Fruit fly (Drosophila melanogaster) whole organism, embryonic: ENCODE measurements around the gene CG18563.

Experiments used
- Atf-2 ChIP-seq: fragments of 200-800 bp; sonication (Bioruptor generic); optimal IDR thresholded peaks from 2 replicates; lab custom pipeline; 2016; ENCODE audit warnings: missing biosample characterization, missing genetic modification characterization
- Atf6 ChIP-seq: fragments of 200-800 bp; sonication (Bioruptor generic); IDR thresholded peaks from 2 replicates; pipeline ENCODE4 v1.3.6; 2022; ENCODE audit warnings: missing biosample characterization, missing genetic modification characterization
- CG10147 ChIP-seq: fragments of 200-800 bp; sonication (Bioruptor generic); optimal IDR thresholded peaks from 2 replicates; lab custom pipeline; 2019; ENCODE audit warnings: missing biosample characterization, mild to moderate bottlenecking, missing genetic modification characterization, moderate library complexity
- CG10321 ChIP-seq: fragments of 200-800 bp; sonication (Bioruptor generic); IDR thresholded peaks from 2 replicates; pipeline ENCODE4 v1.3.6; 2022; ENCODE audit warnings: missing biosample characterization, missing genetic modification characterization
- CG11723 ChIP-seq: fragments of 200-800 bp; sonication (Bioruptor generic); optimal IDR thresholded peaks from 2 replicates; lab custom pipeline; 2017; ENCODE audit warnings: missing biosample characterization, mild to moderate bottlenecking, missing genetic modification characterization
- CG12299 ChIP-seq: fragments of 200-800 bp; sonication (Bioruptor generic); optimal IDR thresholded peaks from 2 replicates; lab custom pipeline; 2018; ENCODE audit warnings: missing biosample characterization, mild to moderate bottlenecking, missing genetic modification characterization
- CG12942 ChIP-seq: fragments of 200-800 bp; sonication (Bioruptor generic); optimal IDR thresholded peaks from 3 replicates; lab custom pipeline; 2016; ENCODE audit warnings: missing biosample characterization, missing genetic modification characterization
- CG13624 ChIP-seq: fragments of 200-800 bp; sonication (Bioruptor generic); optimal IDR thresholded peaks from 2 replicates; lab custom pipeline; 2016; ENCODE audit warnings: missing biosample characterization, missing genetic modification characterization
- CG14860 ChIP-seq: fragments of 200-800 bp; sonication (Bioruptor generic); IDR thresholded peaks from 3 replicates; pipeline ENCODE4 v1.3.6; 2022; ENCODE audit warnings: missing biosample characterization, missing genetic modification characterization; ENCODE audit not compliant: partially characterized antibody
- CG1603 ChIP-seq: fragments of 200-800 bp; sonication (Bioruptor generic); optimal IDR thresholded peaks from 2 replicates; lab custom pipeline; 2019; ENCODE audit warnings: missing biosample characterization, mild to moderate bottlenecking, missing genetic modification characterization, moderate library complexity
- CG17829 ChIP-seq: fragments of 200-800 bp; optimal IDR thresholded peaks from 2 replicates; lab custom pipeline; 2019; ENCODE audit warnings: missing biosample characterization, mild to moderate bottlenecking, missing genetic modification characterization, moderate library complexity
- CG1792 ChIP-seq: fragments of 200-800 bp; sonication (Bioruptor generic); optimal IDR thresholded peaks from 2 replicates; lab custom pipeline; 2016; ENCODE audit warnings: missing biosample characterization, missing genetic modification characterization
- CG18262 ChIP-seq: fragments of 200-800 bp; optimal IDR thresholded peaks from 3 replicates; lab custom pipeline; 2019; ENCODE audit warnings: missing biosample characterization, mild to moderate bottlenecking, missing genetic modification characterization, moderate library complexity
- CG32767 ChIP-seq: fragments of 200-800 bp; sonication (Bioruptor generic); IDR thresholded peaks from 2 replicates; pipeline ENCODE4 v1.3.6; 2022; ENCODE audit warnings: missing biosample characterization, missing genetic modification characterization
- CG4282 ChIP-seq: fragments of 200-800 bp; sonication (Bioruptor generic); optimal IDR thresholded peaks from 2 replicates; lab custom pipeline; 2016; ENCODE audit warnings: missing biosample characterization, missing genetic modification characterization
- CG6254 ChIP-seq: fragments of 200-800 bp; sonication (Bioruptor generic); optimal IDR thresholded peaks from 3 replicates; lab custom pipeline; 2017; ENCODE audit warnings: mild to moderate bottlenecking, missing biosample characterization, missing genetic modification reagents, missing genetic modification characterization
- CG7786 ChIP-seq: fragments of 200-800 bp; sonication (Bioruptor generic); optimal IDR thresholded peaks from 2 replicates; lab custom pipeline; 2016; ENCODE audit warnings: missing biosample characterization, missing genetic modification characterization
- CG8089 ChIP-seq: fragments of 200-800 bp; sonication (Bioruptor generic); optimal IDR thresholded peaks from 3 replicates; lab custom pipeline; 2016; ENCODE audit warnings: missing biosample characterization, missing genetic modification characterization
- CG8765 ChIP-seq: fragments of 200-800 bp; sonication (Bioruptor generic); IDR thresholded peaks from 2 replicates; pipeline ENCODE4 v1.3.6; 2022; ENCODE audit warnings: missing biosample characterization, missing genetic modification characterization
- CTCF ChIP-seq: fragments of 200-800 bp; sonication (Bioruptor generic); optimal IDR thresholded peaks from 2 replicates; lab custom pipeline; 2017; ENCODE audit warnings: missing biosample characterization, mild to moderate bottlenecking, missing genetic modification characterization, moderate library complexity
- D ChIP-seq, 2 experiments: fragments of 200-800 bp in 1 of 2; fragments of >200 bp in 1 of 2; sonication (Bioruptor generic) in 1 of 2; optimal IDR thresholded peaks; 2 replicates in 1 of 2; 3 replicates in 1 of 2; lab custom pipeline; 2017; ENCODE audit warnings: mild to moderate bottlenecking in 1 of 2, missing biosample characterization in 1 of 2, missing genetic modification characterization in 1 of 2, missing genetic modification reagents in 1 of 2
- Dp ChIP-seq: fragments of 200-800 bp; sonication (Bioruptor generic); optimal IDR thresholded peaks from 2 replicates; lab custom pipeline; 2018; ENCODE audit warnings: missing biosample characterization, mild to moderate bottlenecking, missing genetic modification characterization, moderate library complexity
- Eip74EF ChIP-seq, 2 experiments: fragments of 200-800 bp in 1 of 2; fragments of >200 bp in 1 of 2; sonication (Bioruptor generic) in 1 of 2; optimal IDR thresholded peaks; 2 replicates each; lab custom pipeline; 2017 to 2019; ENCODE audit warnings: missing biosample characterization in 2 of 2, missing genetic modification characterization in 2 of 2, mild to moderate bottlenecking in 1 of 2, moderate library complexity in 1 of 2
- H2.0 ChIP-seq: fragments of 200-800 bp; sonication (Bioruptor generic); IDR thresholded peaks from 2 replicates; pipeline ENCODE4 v1.3.6; 2022; ENCODE audit warnings: missing biosample characterization, missing genetic modification characterization
- HLH4C ChIP-seq: fragments of 200-800 bp; sonication (Bioruptor generic); IDR thresholded peaks from 3 replicates; pipeline ENCODE4 v1.3.6; 2022; ENCODE audit warnings: missing biosample characterization, missing genetic modification characterization; ENCODE audit not compliant: partially characterized antibody
- Hmr ChIP-seq: fragments of 200-800 bp; sonication (Bioruptor generic); optimal IDR thresholded peaks from 3 replicates; lab custom pipeline; 2017; ENCODE audit warnings: mild to moderate bottlenecking, missing biosample characterization, missing genetic modification reagents, missing genetic modification characterization
- Lpt ChIP-seq: fragments of >200 bp; optimal IDR thresholded peaks from 2 replicates; lab custom pipeline; 2018; ENCODE audit warnings: missing biosample characterization, missing genetic modification characterization
- Med ChIP-seq: fragments of 200-800 bp; sonication (Bioruptor generic); peaks from one replicate; lab custom pipeline; 2016; ENCODE audit warnings: missing biosample characterization, missing genetic modification characterization, mild to moderate bottlenecking, inconsistent platforms, moderate library complexity
- Side ChIP-seq: fragments of 200-800 bp; sonication (Bioruptor generic); optimal IDR thresholded peaks from 2 replicates; lab custom pipeline; 2016; ENCODE audit warnings: missing biosample characterization, missing genetic modification characterization
- amos ChIP-seq: fragments of 200-800 bp; sonication (Bioruptor generic); IDR thresholded peaks from 2 replicates; pipeline ENCODE4 v1.3.6; 2022; ENCODE audit warnings: missing biosample characterization, missing genetic modification characterization; ENCODE audit not compliant: partially characterized antibody
- ash1 ChIP-seq: fragments of 200-800 bp; sonication (Bioruptor generic); optimal IDR thresholded peaks from 2 replicates; lab custom pipeline; 2018; ENCODE audit warnings: missing biosample characterization, mild to moderate bottlenecking, missing genetic modification characterization
- bab2 ChIP-seq: fragments of 200-800 bp; sonication (Bioruptor generic); optimal IDR thresholded peaks from 2 replicates; lab custom pipeline; 2016; ENCODE audit warnings: missing biosample characterization, missing genetic modification characterization
- bcd ChIP-seq: fragments of 200-800 bp; sonication (Bioruptor generic); optimal IDR thresholded peaks from 2 replicates; lab custom pipeline; 2017; ENCODE audit warnings: missing biosample characterization, mild to moderate bottlenecking, missing genetic modification characterization
- bsh ChIP-seq, 2 experiments: fragments of 200-800 bp; sonication (Bioruptor generic); optimal IDR thresholded peaks; 2 replicates each; lab custom pipeline; 2017 to 2018; ENCODE audit warnings: mild to moderate bottlenecking in 2 of 2, missing biosample characterization in 2 of 2, missing genetic modification characterization in 2 of 2, moderate library complexity in 1 of 2
- chif ChIP-seq, 2 experiments: fragments of 200-800 bp; sonication (Bioruptor generic); optimal IDR thresholded peaks; 3 replicates each; lab custom pipeline; 2016; ENCODE audit warnings: missing biosample characterization in 2 of 2, missing genetic modification characterization in 2 of 2
- crol ChIP-seq: fragments of 200-800 bp; sonication (Bioruptor generic); IDR thresholded peaks from 2 replicates; pipeline ENCODE4 v1.3.6; 2022; ENCODE audit warnings: missing biosample characterization, missing genetic modification characterization
- cwo ChIP-seq: fragments of 200-800 bp; sonication (Bioruptor generic); optimal IDR thresholded peaks from 3 replicates; lab custom pipeline; 2017; ENCODE audit warnings: missing biosample characterization, missing genetic modification characterization, mild to moderate bottlenecking, moderate library complexity, missing genetic modification reagents
- dimm ChIP-seq: fragments of 200-800 bp; sonication (Bioruptor generic); IDR thresholded peaks from 2 replicates; pipeline ENCODE4 v1.3.6; 2022; ENCODE audit warnings: missing biosample characterization, missing genetic modification characterization
- h ChIP-seq: fragments of >200 bp; optimal IDR thresholded peaks from 2 replicates; lab custom pipeline; 2017
- insv ChIP-seq, 2 experiments: fragments of 200-800 bp; sonication (Bioruptor generic); optimal IDR thresholded peaks; 3 replicates each; lab custom pipeline; 2016 to 2018; ENCODE audit warnings: missing biosample characterization in 2 of 2, missing genetic modification characterization in 2 of 2
- inv ChIP-seq: fragments of 200-800 bp; sonication (Bioruptor generic); IDR thresholded peaks from 2 replicates; pipeline ENCODE4 v1.3.6; 2022; ENCODE audit warnings: missing biosample characterization, missing genetic modification characterization; ENCODE audit not compliant: partially characterized antibody
- jumu ChIP-seq: fragments of 200-800 bp; sonication (Bioruptor generic); optimal IDR thresholded peaks from 3 replicates; lab custom pipeline; 2016; ENCODE audit warnings: missing biosample characterization, missing genetic modification characterization
- lilli ChIP-seq: fragments of 200-800 bp; sonication (Bioruptor generic); optimal IDR thresholded peaks from 3 replicates; lab custom pipeline; 2016; ENCODE audit warnings: missing biosample characterization, missing genetic modification characterization
- nerfin-2 ChIP-seq: fragments of 200-800 bp; sonication (Bioruptor generic); IDR thresholded peaks from 2 replicates; pipeline ENCODE4 v1.3.6; 2022; ENCODE audit warnings: missing biosample characterization, missing genetic modification characterization; ENCODE audit not compliant: partially characterized antibody
- phol ChIP-seq: fragments of 200-800 bp; sonication (Bioruptor generic); optimal IDR thresholded peaks from 3 replicates; lab custom pipeline; 2018; ENCODE audit warnings: missing biosample characterization, mild to moderate bottlenecking, missing genetic modification characterization, moderate library complexity
- rib ChIP-seq: fragments of 200-800 bp; sonication (Bioruptor generic); IDR thresholded peaks from 2 replicates; pipeline ENCODE4 v1.3.6; 2022; ENCODE audit warnings: missing biosample characterization, missing genetic modification characterization
- run ChIP-seq: fragments of 200-800 bp; sonication (Bioruptor generic); optimal IDR thresholded peaks from 3 replicates; lab custom pipeline; 2018; ENCODE audit warnings: missing biosample characterization, mild to moderate bottlenecking, missing genetic modification characterization
- sens-2 ChIP-seq: fragments of 200-800 bp; sonication (Bioruptor generic); IDR thresholded peaks from 2 replicates; pipeline ENCODE4 v1.3.6; 2022; ENCODE audit warnings: missing biosample characterization, missing genetic modification characterization
- so ChIP-seq: fragments of 200-800 bp; sonication (Bioruptor generic); IDR thresholded peaks from 3 replicates; pipeline ENCODE4 v1.3.6; 2022; ENCODE audit warnings: missing biosample characterization, missing genetic modification characterization
- tap ChIP-seq: fragments of 200-800 bp; optimal IDR thresholded peaks from 3 replicates; lab custom pipeline; 2019; ENCODE audit warnings: missing biosample characterization, mild to moderate bottlenecking, missing genetic modification characterization, moderate library complexity
- zen2 ChIP-seq: fragments of 200-800 bp; sonication (Bioruptor generic); IDR thresholded peaks from 3 replicates; pipeline ENCODE4 v1.3.6; 2022; ENCODE audit warnings: missing biosample characterization, missing genetic modification characterization; ENCODE audit not compliant: partially characterized antibody

CG18563 gene

DNA sequence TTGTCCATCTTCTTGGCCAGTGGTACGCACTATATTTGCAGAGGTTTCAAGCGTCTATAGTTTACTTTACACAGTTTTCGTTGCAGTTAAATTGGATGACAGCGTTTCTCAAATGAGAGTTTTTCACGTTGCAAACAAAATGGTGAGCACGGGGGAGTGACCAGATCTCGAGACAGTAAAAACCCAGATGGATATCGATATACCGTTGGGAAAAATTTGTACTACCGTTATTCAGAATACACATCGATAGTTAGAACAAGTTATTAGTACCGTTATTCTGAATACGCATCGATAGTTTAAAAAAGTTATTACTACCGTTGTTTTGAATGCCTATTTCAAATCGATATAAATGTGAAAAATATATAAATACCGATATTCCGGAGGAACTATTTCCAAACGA, 19.9 kb upstream of the CG18563 start, which contains the start of gene cass (continued):
- TF ChIP-seq nerfin-2 (GFP tag; lab: Robert Waterston, UW) = peak; percentile 65; the same call in 1 of the 2 replicates
- TF ChIP-seq Side (GFP tag; lab: Kevin White, UChicago) = no peak
- TF ChIP-seq Hmr = peak; percentile 37
- TF ChIP-seq dimm (GFP tag; lab: Robert Waterston, UW) = no peak
- TF ChIP-seq bcd = no peak
- TF ChIP-seq jumu = no peak
- TF ChIP-seq rib (GFP tag; lab: Robert Waterston, UW) = no peak
- TF ChIP-seq CG12299 (tag; lab: Kevin White, UChicago) = no peak
- TF ChIP-seq CG18262 (tag; lab: Kevin White, UChicago) = peak; percentile 13
- TF ChIP-seq H2.0 (GFP tag; lab: Robert Waterston, UW) = no peak
- no peak for TF ChIP-seq Eip74EF (GFP tag; optimal IDR thresholded peaks at IDR 0.05; lab: Kevin White, UChicago)
- TF ChIP-seq CG17829 (tag; lab: Kevin White, UChicago) = peak; percentile 58
- peak; percentile 47 for TF ChIP-seq CTCF (GFP tag; lab: Kevin White, UChicago)
- TF ChIP-seq Atf-2 (GFP tag; lab: Kevin White, UChicago) = no peak
- no peak for TF ChIP-seq tap (tag; lab: Kevin White, UChicago)
- TF ChIP-seq Med (GFP tag; lab: Kevin White, UChicago) = peak; percentile 77
- no peak for TF ChIP-seq cwo (GFP tag; lab: Kevin White, UChicago)
- TF ChIP-seq lilli (GFP tag; lab: Kevin White, UChicago) = no peak
- no peak for TF ChIP-seq CG13624 (GFP tag; lab: Kevin White, UChicago)
- no peak for TF ChIP-seq CG7786 (GFP tag; lab: Kevin White, UChicago)
- peak; percentile 95 for TF ChIP-seq amos
- TF ChIP-seq h = no peak
- TF ChIP-seq so = no peak
- no peak for TF ChIP-seq crol
- no peak for TF ChIP-seq CG11723 (GFP tag; lab: Kevin White, UChicago)
- TF ChIP-seq ash1 = no peak
- TF ChIP-seq run (tag; lab: Kevin White, UChicago) = no peak
- TF ChIP-seq bab2 = no peak
- TF ChIP-seq Atf6 (GFP tag; lab: Robert Waterston, UW) = no peak
- TF ChIP-seq CG10321 (GFP tag; lab: Robert Waterston, UW) = no peak
- no peak for TF ChIP-seq CG12942 (GFP tag; lab: Kevin White, UChicago)
- TF ChIP-seq CG8765 = no peak
- no peak for TF ChIP-seq CG1792
- peak; percentile 75 for TF ChIP-seq CG1603
- TF ChIP-seq bsh (GFP tag; optimal IDR thresholded peaks at IDR 0.05; lab: Kevin White, UChicago) = no peak
- no peak for TF ChIP-seq CG10147 (GFP tag; lab: Kevin White, UChicago)
- TF ChIP-seq Lpt (GFP tag; lab: Kevin White, UChicago) = no peak
- TF ChIP-seq CG14860 (GFP tag; lab: Robert Waterston, UW) = peak; percentile 84
- no peak for TF ChIP-seq sens-2 (GFP tag; lab: Robert Waterston, UW)
- TF ChIP-seq CG32767 (GFP tag; lab: Robert Waterston, UW) = 0 out of 2 replicates have a peak, but pooled peaks have one; percentile 17
- no peak for TF ChIP-seq chif (GFP tag; optimal IDR thresholded peaks at IDR 0.05; lab: Kevin White, UChicago)
- no peak for TF ChIP-seq CG8089 (GFP tag; lab: Kevin White, UChicago)
- TF ChIP-seq D (optimal IDR thresholded peaks at IDR 0.05; lab: Kevin White, UChicago) = no peak
- TF ChIP-seq D (GFP tag; optimal IDR thresholded peaks at IDR 0.05; lab: Kevin White, UChicago) = no peak
- TF ChIP-seq Dp (GFP tag; lab: Kevin White, UChicago) = peak; percentile 66
- TF ChIP-seq CG6254 (GFP tag; lab: Kevin White, UChicago) = no peak
- peak; percentile 97 for TF ChIP-seq phol (tag; lab: Kevin White, UChicago)
- peak; percentile 91 for TF ChIP-seq HLH4C (GFP tag; lab: Robert Waterston, UW)
- peak; percentile 85 for TF ChIP-seq inv (GFP tag; lab: Robert Waterston, UW)
- TF ChIP-seq insv (GFP tag; optimal IDR thresholded peaks at IDR 0.05; lab: Kevin White, UChicago) = peak in 1 of 2 experiments; percentile 25
- TF ChIP-seq CG4282 (GFP tag; lab: Kevin White, UChicago) = no peak
- peak; percentile 84 for TF ChIP-seq zen2 (GFP tag; lab: Robert Waterston, UW)
